Fruit fly (Drosophila melanogaster) whole organism, wandering third instar larva: Measurements from ENCODE around the gene HP1b.
A peak's percentile ranks its signal among the peaks of the same experiment; 100 is the strongest.

Experiments
- CrebA ChIP-seq: fragments of 200-800 bp; sonication (Bioruptor generic); optimal IDR thresholded peaks from 2 replicates; lab custom pipeline; 2016; ENCODE audit warnings: missing biosample characterization, mild to moderate bottlenecking, missing genetic modification characterization, borderline replicate concordance
- Dfd ChIP-seq: fragments of >200 bp; optimal IDR thresholded peaks from 2 replicates; lab custom pipeline; 2017; ENCODE audit warnings: missing biosample characterization, missing genetic modification characterization
- HLH106 ChIP-seq: fragments of 200-800 bp; optimal IDR thresholded peaks from 3 replicates; lab custom pipeline; 2019; ENCODE audit warnings: missing biosample characterization, mild to moderate bottlenecking, missing genetic modification characterization, moderate library complexity
- Hnf4 ChIP-seq: fragments of 200-800 bp; sonication (Bioruptor generic); optimal IDR thresholded peaks from 2 replicates; lab custom pipeline; 2016; ENCODE audit warnings: missing biosample characterization, mild to moderate bottlenecking, missing genetic modification characterization
- Hr83 ChIP-seq: fragments of 200-300 bp; sonication (Bioruptor generic); optimal IDR thresholded peaks from 2 replicates; lab custom pipeline; 2016; ENCODE audit warnings: missing biosample characterization, mild to moderate bottlenecking, missing genetic modification characterization, moderate library complexity; ENCODE audit not compliant: poor library complexity, severe bottlenecking
- Jra ChIP-seq: sonication (Bioruptor generic); optimal IDR thresholded peaks from 2 replicates; lab custom pipeline; 2016; ENCODE audit warnings: missing biosample characterization, missing genetic modification characterization
- OdsH ChIP-seq: fragments of 200-800 bp; sonication (Bioruptor generic); optimal IDR thresholded peaks from 2 replicates; lab custom pipeline; 2016; ENCODE audit warnings: missing biosample characterization, mild to moderate bottlenecking, missing genetic modification characterization
- Sp1 ChIP-seq: fragments of 200-800 bp; sonication (Bioruptor generic); optimal IDR thresholded peaks from 3 replicates; lab custom pipeline; 2019; ENCODE audit warnings: missing biosample characterization, mild to moderate bottlenecking, missing genetic modification characterization, moderate library complexity
- Vsx2 ChIP-seq: fragments of 200-300, 225-300 bp; sonication (Bioruptor generic); optimal IDR thresholded peaks from 2 replicates; lab custom pipeline; 2018; ENCODE audit warnings: missing biosample characterization, missing genetic modification characterization; ENCODE audit not compliant: partially characterized antibody
- br ChIP-seq: fragments of 200-800 bp; sonication (Bioruptor generic); optimal IDR thresholded peaks from 2 replicates; lab custom pipeline; 2016; ENCODE audit warnings: missing biosample characterization, missing genetic modification characterization
- brk ChIP-seq: fragments of 200-800 bp; sonication (Bioruptor generic); optimal IDR thresholded peaks from 2 replicates; lab custom pipeline; 2016; ENCODE audit warnings: missing biosample characterization, mild to moderate bottlenecking, missing genetic modification characterization
- dl ChIP-seq, 2 experiments: fragments of 175-275, 200-275 bp in 1 of 2; fragments of 200-275 bp in 1 of 2; sonication (Bioruptor generic); optimal IDR thresholded peaks; lab custom pipeline; 2018; ENCODE audit warnings: mild to moderate bottlenecking in 2 of 2, missing biosample characterization in 2 of 2, missing genetic modification characterization in 2 of 2, moderate library complexity in 2 of 2; ENCODE audit not compliant: partially characterized antibody in 2 of 2, insufficient read depth in 1 of 2
- dmrt93B ChIP-seq: fragments of 200-800 bp; sonication (Bioruptor generic); optimal IDR thresholded peaks from 2 replicates; lab custom pipeline; 2018; ENCODE audit warnings: missing biosample characterization, mild to moderate bottlenecking, missing genetic modification characterization
- dsf ChIP-seq: sonication (Bioruptor generic); optimal IDR thresholded peaks from 2 replicates; lab custom pipeline; 2016; ENCODE audit warnings: missing biosample characterization, missing genetic modification characterization, borderline replicate concordance
- ey ChIP-seq: fragments of 200-800 bp; sonication (Bioruptor generic); optimal IDR thresholded peaks from 2 replicates; lab custom pipeline; 2016; ENCODE audit warnings: missing biosample characterization, missing genetic modification characterization
- foxo ChIP-seq, 2 experiments: fragments of 200-800 bp; sonication (Bioruptor generic); optimal IDR thresholded peaks; 2 replicates in 1 of 2; 3 replicates in 1 of 2; lab custom pipeline; 2016 to 2017; ENCODE audit warnings: missing biosample characterization in 2 of 2, missing genetic modification characterization in 2 of 2
- fru ChIP-seq: fragments of 200-800 bp; sonication (Bioruptor generic); optimal IDR thresholded peaks from 3 replicates; lab custom pipeline; 2016; ENCODE audit warnings: missing biosample characterization, mild to moderate bottlenecking, missing genetic modification characterization
- h ChIP-seq: fragments of 200-800 bp; sonication (Bioruptor generic); optimal IDR thresholded peaks from 3 replicates; lab custom pipeline; 2016; ENCODE audit warnings: missing biosample characterization, mild to moderate bottlenecking, missing genetic modification characterization
- psq ChIP-seq: fragments of 200-800 bp; sonication (Bioruptor generic); optimal IDR thresholded peaks from 3 replicates; lab custom pipeline; 2017; ENCODE audit warnings: missing biosample characterization, mild to moderate bottlenecking, missing genetic modification characterization, moderate library complexity
- rgr ChIP-seq: fragments of 200-800 bp; sonication (Bioruptor generic); optimal IDR thresholded peaks from 3 replicates; lab custom pipeline; 2016; ENCODE audit warnings: missing biosample characterization, mild to moderate bottlenecking, missing genetic modification characterization
- sage ChIP-seq: fragments of 200-800 bp; sonication (Bioruptor generic); optimal IDR thresholded peaks from 2 replicates; lab custom pipeline; 2016; ENCODE audit warnings: missing biosample characterization, mild to moderate bottlenecking, missing genetic modification characterization
- sv ChIP-seq: fragments of 200-800 bp; sonication (Bioruptor generic); optimal IDR thresholded peaks from 3 replicates; lab custom pipeline; 2016; ENCODE audit warnings: missing biosample characterization, missing genetic modification characterization
- tai ChIP-seq: sonication (Bioruptor generic); optimal IDR thresholded peaks from 2 replicates; lab custom pipeline; 2016; ENCODE audit warnings: missing biosample characterization, missing genetic modification characterization
- usp ChIP-seq: fragments of >200 bp; optimal IDR thresholded peaks from 2 replicates; lab custom pipeline; 2017; ENCODE audit warnings: missing biosample characterization, missing genetic modification characterization
- woc ChIP-seq: sonication (Bioruptor generic); optimal IDR thresholded peaks from 2 replicates; lab custom pipeline; 2016; ENCODE audit warnings: missing biosample characterization, mild to moderate bottlenecking, missing genetic modification characterization

HP1b gene

DNA sequence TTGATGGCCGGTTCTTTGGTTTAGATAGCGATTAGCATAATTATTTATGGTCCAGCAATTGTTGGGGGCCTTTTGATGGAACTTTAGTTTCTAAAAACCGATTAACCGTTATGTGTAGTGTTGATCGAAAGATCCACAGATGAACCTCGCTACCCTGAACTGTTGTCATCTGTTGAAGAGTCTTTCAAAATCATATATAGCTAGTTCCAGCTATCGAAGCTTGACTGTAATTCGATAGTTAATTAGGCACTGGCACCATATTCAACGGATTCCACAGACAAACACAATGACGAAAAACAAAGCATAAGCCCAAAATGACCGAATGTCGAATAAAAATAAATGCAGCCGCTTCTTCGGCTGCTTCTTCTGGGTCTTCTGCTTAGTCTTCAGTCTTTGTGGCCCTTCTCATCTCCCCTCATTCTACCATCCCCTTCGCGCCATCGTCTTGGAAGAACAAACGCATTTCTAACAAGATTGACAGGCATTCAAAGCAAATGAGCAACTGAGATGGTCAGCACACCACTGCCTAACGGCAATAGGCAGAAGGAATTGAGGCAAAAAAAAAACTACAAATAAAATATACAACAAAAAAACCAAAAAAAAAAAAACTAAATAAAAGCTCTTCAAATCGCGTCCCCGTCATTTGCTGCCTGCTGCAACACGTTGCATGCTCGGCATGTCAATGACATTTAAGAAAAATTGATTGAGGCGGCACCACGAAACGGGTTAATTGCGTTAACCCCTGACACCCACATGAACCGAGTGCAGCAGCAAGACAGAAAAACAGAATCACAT is 37.0 kb upstream of the HP1b start:
- no peak for TF ChIP-seq OdsH
- TF ChIP-seq sage (GFP tag; lab: Kevin White, UChicago): no peak
- no peak for TF ChIP-seq dmrt93B
- no peak for TF ChIP-seq usp (GFP tag; lab: Kevin White, UChicago)
- no peak for TF ChIP-seq Dfd (GFP tag; lab: Kevin White, UChicago)
- no peak for TF ChIP-seq tai (GFP tag; lab: Kevin White, UChicago)
- TF ChIP-seq sv (GFP tag; lab: Kevin White, UChicago): no peak
- no peak for TF ChIP-seq br (GFP tag; lab: Kevin White, UChicago)
- TF ChIP-seq dsf (GFP tag; lab: Kevin White, UChicago): no peak
- no peak for TF ChIP-seq Jra (GFP tag; lab: Kevin White, UChicago)
- no peak for TF ChIP-seq fru (GFP tag; lab: Kevin White, UChicago)
- no peak for TF ChIP-seq rgr
- TF ChIP-seq Hnf4 (GFP tag; lab: Kevin White, UChicago): no peak
- no peak for TF ChIP-seq Vsx2 (GFP tag; lab: Kevin White, UChicago)
- TF ChIP-seq, all 38 proteins: peak for 0

DNA sequence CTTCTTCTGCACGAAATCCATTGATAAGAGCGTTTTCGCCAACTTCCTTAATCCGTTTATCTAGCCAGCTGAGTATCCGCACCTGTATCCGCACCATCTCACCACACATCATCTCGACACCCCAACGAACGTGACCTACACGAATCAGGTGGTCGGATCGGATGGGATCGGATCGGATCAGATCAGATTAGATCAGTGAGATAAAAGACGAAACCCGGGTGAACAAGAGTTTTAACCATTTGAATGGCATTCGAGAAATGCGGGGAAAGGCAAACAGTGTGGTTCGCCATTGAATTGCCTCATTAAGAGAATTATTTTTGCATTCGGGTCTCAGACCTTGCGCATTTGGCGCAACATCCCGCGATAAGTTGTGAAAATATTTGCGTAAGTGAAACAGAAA is 36.0 kb upstream of the HP1b start:
- peak; percentile 7 for TF ChIP-seq Hr83 (GFP tag; lab: Kevin White, UChicago)
- peak; percentile 1 for TF ChIP-seq rgr
- TF ChIP-seq brk (GFP tag; lab: Kevin White, UChicago): no peak
- TF ChIP-seq tai (GFP tag; lab: Kevin White, UChicago): no peak
- TF ChIP-seq ey: no peak
- TF ChIP-seq h (GFP tag; lab: Kevin White, UChicago): no peak
- peak; percentile 3 for TF ChIP-seq Sp1 (GFP tag; lab: Kevin White, UChicago)
- no peak for TF ChIP-seq dsf (GFP tag; lab: Kevin White, UChicago)
- no peak for TF ChIP-seq foxo (GFP tag; optimal IDR thresholded peaks at IDR 0.05; lab: Kevin White, UChicago)

DNA sequence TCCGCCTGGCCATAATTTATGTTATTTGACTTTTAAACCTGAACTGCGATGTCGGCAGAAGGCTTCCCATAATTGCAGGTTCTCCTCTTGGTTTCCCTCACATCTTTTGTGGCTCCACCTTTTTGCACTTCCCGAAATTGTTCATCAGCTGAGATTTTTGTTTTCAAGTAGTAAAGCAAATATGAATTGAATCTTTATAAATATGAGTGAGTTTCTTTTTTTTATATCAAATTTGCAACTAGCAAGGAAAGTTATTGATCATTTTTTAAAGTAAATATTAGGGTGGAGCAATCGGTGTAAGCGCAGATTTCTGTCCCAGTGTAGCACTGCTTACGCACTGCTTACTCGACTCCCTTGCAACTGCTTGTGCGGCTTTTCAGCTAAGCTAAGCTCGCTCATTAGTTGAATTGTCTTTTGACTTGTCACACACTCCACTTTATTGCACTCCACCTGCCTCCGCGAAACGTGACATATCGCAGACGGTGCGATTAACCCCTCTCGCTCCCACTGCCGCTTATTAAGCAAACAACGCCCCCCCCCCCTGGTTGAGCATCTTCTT is 34.4 kb upstream of the HP1b start:
- TF ChIP-seq Dfd (GFP tag; lab: Kevin White, UChicago) (no peak), Hnf4 (GFP tag; lab: Kevin White, UChicago) (no peak), h (GFP tag; lab: Kevin White, UChicago) (peak; percentile 8), rgr (no peak), psq (peak; percentile 13), ey (peak; percentile 12), fru (GFP tag; lab: Kevin White, UChicago) (peak; percentile 28), foxo (GFP tag; optimal IDR thresholded peaks at IDR 0.05; lab: Kevin White, UChicago) (peak in 1 of 2 experiments; percentile 22), tai (GFP tag; lab: Kevin White, UChicago) (no peak), brk (GFP tag; lab: Kevin White, UChicago) (no peak), br (GFP tag; lab: Kevin White, UChicago) (peak; percentile 14)

DNA sequence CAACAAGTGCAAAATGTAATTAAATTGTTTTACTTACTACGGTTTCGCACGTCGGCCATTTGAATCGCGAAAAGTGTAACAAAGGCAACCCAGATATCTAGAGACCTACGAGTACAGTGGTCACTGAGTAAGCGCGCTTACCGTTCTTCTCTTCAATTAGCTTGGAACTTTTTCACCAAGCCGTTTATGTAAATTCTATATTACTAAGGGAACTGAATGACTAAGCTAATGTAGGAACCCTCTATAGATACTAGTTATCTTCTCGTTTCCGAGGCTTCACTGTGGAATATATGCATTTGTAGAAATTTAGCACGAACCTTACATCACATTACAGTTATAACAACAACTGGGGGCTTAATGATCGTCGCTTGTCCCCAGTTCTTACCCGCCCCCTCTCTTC is 33.9 kb upstream of the HP1b start:
- TF ChIP-seq HLH106 (tag; lab: Kevin White, UChicago) (peak; percentile 13), OdsH (peak; percentile 6), brk (GFP tag; lab: Kevin White, UChicago) (no peak), woc (GFP tag; lab: Kevin White, UChicago) (no peak), foxo (GFP tag; optimal IDR thresholded peaks at IDR 0.05; lab: Kevin White, UChicago) (peak in 1 of 2 experiments; percentile 32), CrebA (GFP tag; lab: Kevin White, UChicago) (no peak), h (GFP tag; lab: Kevin White, UChicago) (peak; percentile 0)

DNA sequence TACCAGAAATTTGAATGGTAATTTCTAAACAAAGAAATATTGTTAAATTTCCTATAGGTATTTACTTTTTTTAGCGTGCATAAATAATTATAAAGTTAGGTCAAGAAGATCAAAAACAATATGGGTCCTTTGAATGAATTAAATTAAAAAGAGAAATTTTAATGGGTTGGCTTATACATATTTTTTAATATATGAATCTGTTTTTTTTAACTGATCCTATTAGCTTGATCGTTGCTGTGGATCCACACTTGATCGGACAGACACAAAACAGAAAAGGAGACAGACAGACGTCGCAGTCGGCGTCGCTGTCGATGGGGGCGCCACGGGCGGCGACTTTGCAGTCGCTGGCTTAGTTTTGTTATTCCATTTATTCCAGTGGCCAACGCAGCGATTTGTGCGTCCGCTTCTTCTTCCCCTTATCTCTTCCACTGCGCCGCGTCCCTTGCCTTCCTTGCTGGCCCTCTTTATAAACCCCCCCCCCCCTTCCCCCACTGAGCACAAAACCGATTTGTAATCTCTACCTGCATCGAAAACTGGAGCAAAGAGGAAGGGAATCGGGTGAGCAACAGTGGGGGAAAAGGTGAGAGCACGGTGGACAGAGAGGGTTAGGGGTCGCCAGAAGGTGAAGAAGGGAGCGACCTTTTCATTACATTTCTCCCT is 33.0 kb upstream of the HP1b start:
- TF ChIP-seq HLH106 (tag; lab: Kevin White, UChicago) (peak; percentile 38), fru (GFP tag; lab: Kevin White, UChicago) (peak; percentile 46), foxo (GFP tag; optimal IDR thresholded peaks at IDR 0.05; lab: Kevin White, UChicago) (peak in 1 of 2 experiments; percentile 32), rgr (peak; percentile 40), sv (GFP tag; lab: Kevin White, UChicago) (peak; percentile 13), psq (peak; percentile 98), ey (peak; percentile 43), OdsH (no peak), Vsx2 (GFP tag; lab: Kevin White, UChicago) (no peak), dl (GFP tag; optimal IDR thresholded peaks at IDR 0.05; lab: Kevin White, UChicago; ENCODE audit: insufficient read depth in 1 of 2, partially characterized antibody in 2 of 2) (no peak), h (GFP tag; lab: Kevin White, UChicago) (peak; percentile 44), woc (GFP tag; lab: Kevin White, UChicago) (peak; percentile 47), Sp1 (GFP tag; lab: Kevin White, UChicago) (peak; percentile 29)
